Worm (Caenorhabditis elegans) whole organism, midembryonic: Measurements from ENCODE around the gene idpc-7.

Source experiments
- T22C8.4 ChIP-seq: fragments of 200-800 bp; sonication (Bioruptor generic); IDR thresholded peaks from 2 replicates; pipeline ENCODE4 v1.3.6; 2022; ENCODE audit warnings: missing genetic modification characterization, missing compliant biosample characterization
- cog-1 ChIP-seq: sonication (generic microtip); optimal IDR thresholded peaks from 2 replicates; lab custom pipeline; 2016; ENCODE audit warnings: missing genetic modification characterization, missing compliant biosample characterization
- flt-1 ChIP-seq: fragments of 200-800 bp; sonication (Bioruptor generic); IDR thresholded peaks from 2 replicates; pipeline ENCODE4 v1.3.6; 2022; ENCODE audit warnings: missing genetic modification characterization, missing compliant biosample characterization
- klf-2 ChIP-seq: fragments of 200-800 bp; sonication (Bioruptor generic); conservative IDR thresholded peaks from 2 replicates; pipeline ENCODE4 v1.3.6; 2022; ENCODE audit warnings: missing genetic modification reagents, missing genetic modification characterization, missing compliant biosample characterization
- med-1 ChIP-seq: sonication (generic microtip); optimal IDR thresholded peaks from 2 replicates; lab custom pipeline; 2017; ENCODE audit warnings: missing genetic modification characterization, mild to moderate bottlenecking, missing compliant biosample characterization, antibody characterized with exemption, missing genetic modification reagents; ENCODE audit not compliant: insufficient read depth
- ref-1 ChIP-seq: fragments of 200-800 bp; sonication (Bioruptor generic); conservative IDR thresholded peaks from 2 replicates; pipeline ENCODE4 v1.3.6; 2022; ENCODE audit warnings: missing genetic modification reagents, missing genetic modification characterization, missing compliant biosample characterization
- tab-1 ChIP-seq: fragments of 200-800 bp; sonication (Bioruptor generic); IDR thresholded peaks from 2 replicates; pipeline ENCODE4 v1.3.6; 2022; ENCODE audit warnings: missing genetic modification characterization, missing compliant biosample characterization
- ztf-23 ChIP-seq: fragments of 200-800 bp; sonication (Bioruptor generic); IDR thresholded peaks from 2 replicates; pipeline ENCODE4 v1.3.6; 2022; ENCODE audit warnings: missing genetic modification reagents, missing genetic modification characterization, missing compliant biosample characterization
- ztf-29 ChIP-seq: fragments of 200-800 bp; sonication (Bioruptor generic); IDR thresholded peaks from 2 replicates; pipeline ENCODE4 v1.3.6; 2022; ENCODE audit warnings: missing genetic modification reagents, missing genetic modification characterization, missing compliant biosample characterization

The idpc-7 gene

DNA sequence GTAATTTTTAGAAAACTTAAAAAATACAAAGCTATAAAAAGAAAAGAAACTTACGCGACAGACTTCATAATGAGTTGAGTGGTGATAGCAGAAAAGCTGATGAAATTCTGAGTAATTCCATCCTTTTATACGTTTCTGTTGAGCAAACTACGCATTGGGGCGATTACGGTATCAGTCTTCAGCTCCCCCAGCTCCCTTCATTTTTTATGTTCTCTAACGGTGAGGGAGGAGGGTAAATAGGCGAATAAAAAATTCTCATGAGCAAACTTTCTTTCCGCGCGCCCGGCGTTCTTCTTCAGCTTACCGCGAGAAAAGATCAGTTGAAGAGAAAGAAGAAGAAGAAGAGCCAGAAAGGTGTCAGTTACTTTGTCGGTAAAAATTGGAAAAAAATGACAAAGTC, at the start of gene idpc-7:
idpc-7 (minus strand) TSS at position 101 of the 400 bp plus-strand sequence.
- no peak for TF ChIP-seq tab-1 (GFP tag; lab: Robert Waterston, UW)
- TF ChIP-seq ztf-23 (GFP tag; lab: Robert Waterston, UW): no peak
- TF ChIP-seq ztf-29 (GFP tag; lab: Robert Waterston, UW): no peak
- TF ChIP-seq cog-1: no peak
- TF ChIP-seq T22C8.4 (GFP tag; lab: Robert Waterston, UW): no peak
- no peak for TF ChIP-seq flt-1 (GFP tag; lab: Robert Waterston, UW)
- TF ChIP-seq med-1 (GFP tag; lab: Kevin White, UChicago): no peak
- TF ChIP-seq ref-1 (GFP tag; lab: Robert Waterston, UW): no peak

DNA sequence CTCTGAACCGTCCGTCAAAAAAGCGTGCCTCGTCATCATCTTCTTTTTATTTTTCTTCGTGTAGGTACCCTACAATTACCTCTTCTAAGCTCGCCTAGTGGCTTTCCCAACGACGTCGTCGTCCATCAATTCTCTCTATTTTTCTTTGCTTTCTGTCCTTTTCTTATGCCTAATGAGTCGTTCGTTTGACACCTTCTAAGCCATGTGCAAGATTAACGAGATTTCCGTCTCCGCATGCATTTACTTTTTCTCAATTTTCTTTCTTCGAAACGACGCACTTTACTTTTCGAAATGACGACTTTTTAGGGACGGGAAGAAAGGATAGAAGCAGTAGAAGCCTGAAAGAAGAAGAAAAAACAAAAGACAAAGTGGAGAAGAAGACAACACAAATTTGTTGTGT, 47.6 kb upstream of the idpc-7 start, which contains the start of gene ZK287.1:
ZK287.1 (plus strand) TSS at position 301 of the 400 bp plus-strand sequence.
- no peak for TF ChIP-seq ref-1 (GFP tag; lab: Robert Waterston, UW)
- no peak for TF ChIP-seq tab-1 (GFP tag; lab: Robert Waterston, UW)
- TF ChIP-seq flt-1 (GFP tag; lab: Robert Waterston, UW): no peak
- TF ChIP-seq cog-1: no peak
- no peak for TF ChIP-seq med-1 (GFP tag; lab: Kevin White, UChicago)
- TF ChIP-seq T22C8.4 (GFP tag; lab: Robert Waterston, UW): no peak

DNA sequence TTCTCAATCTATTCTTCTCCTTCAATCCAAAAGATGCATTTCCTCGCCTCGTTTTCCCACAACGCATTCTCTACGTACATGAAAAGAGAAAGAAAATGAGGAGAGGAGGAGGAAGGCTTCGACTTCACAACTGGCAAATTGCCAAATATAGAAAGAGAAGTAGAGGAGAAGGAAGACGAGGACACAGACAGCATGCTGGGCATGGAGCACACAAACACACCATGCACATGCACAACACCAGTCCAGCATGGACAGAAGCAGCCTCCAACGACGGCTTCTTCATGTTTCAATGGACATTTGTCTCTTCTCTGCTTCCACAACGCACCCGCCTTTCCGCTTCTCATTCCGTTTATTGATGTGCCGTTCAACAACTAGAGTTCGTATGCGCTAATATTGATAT, 45.8 kb upstream of the idpc-7 start:
- TF ChIP-seq ztf-23 (GFP tag; lab: Robert Waterston, UW) (no peak), ztf-29 (GFP tag; lab: Robert Waterston, UW) (no peak), cog-1 (no peak), tab-1 (GFP tag; lab: Robert Waterston, UW) (no peak), klf-2 (no peak), flt-1 (GFP tag; lab: Robert Waterston, UW) (no peak), T22C8.4 (GFP tag; lab: Robert Waterston, UW) (no peak), med-1 (GFP tag; lab: Kevin White, UChicago) (no peak), ref-1 (GFP tag; lab: Robert Waterston, UW) (no peak)

DNA sequence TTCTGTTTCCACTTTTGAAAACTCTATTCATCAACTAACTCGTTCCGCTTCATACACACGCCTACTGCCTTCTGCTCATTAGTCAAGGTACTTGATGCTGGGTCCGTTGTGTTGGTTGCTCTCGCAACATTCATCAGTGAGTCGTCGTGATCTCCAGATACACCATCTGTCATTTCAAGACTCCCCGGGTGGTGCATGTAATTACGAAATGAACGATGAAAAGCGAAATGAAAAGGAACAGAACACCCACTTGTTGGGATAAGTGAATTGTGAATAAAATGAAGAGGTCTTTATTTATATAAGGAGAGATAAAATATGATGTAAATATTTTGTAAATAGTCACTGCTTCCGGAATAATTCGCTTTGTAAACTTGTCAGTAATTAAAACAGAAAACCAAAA, 45.1 kb upstream of the idpc-7 start:
- TF ChIP-seq cog-1: no peak
- no peak for TF ChIP-seq ref-1 (GFP tag; lab: Robert Waterston, UW)
- no peak for TF ChIP-seq ztf-29 (GFP tag; lab: Robert Waterston, UW)
- TF ChIP-seq ztf-23 (GFP tag; lab: Robert Waterston, UW): no peak
- no peak for TF ChIP-seq flt-1 (GFP tag; lab: Robert Waterston, UW)
- TF ChIP-seq klf-2: no peak
- TF ChIP-seq tab-1 (GFP tag; lab: Robert Waterston, UW): no peak
- no peak for TF ChIP-seq med-1 (GFP tag; lab: Kevin White, UChicago)
- TF ChIP-seq T22C8.4 (GFP tag; lab: Robert Waterston, UW): no peak

DNA sequence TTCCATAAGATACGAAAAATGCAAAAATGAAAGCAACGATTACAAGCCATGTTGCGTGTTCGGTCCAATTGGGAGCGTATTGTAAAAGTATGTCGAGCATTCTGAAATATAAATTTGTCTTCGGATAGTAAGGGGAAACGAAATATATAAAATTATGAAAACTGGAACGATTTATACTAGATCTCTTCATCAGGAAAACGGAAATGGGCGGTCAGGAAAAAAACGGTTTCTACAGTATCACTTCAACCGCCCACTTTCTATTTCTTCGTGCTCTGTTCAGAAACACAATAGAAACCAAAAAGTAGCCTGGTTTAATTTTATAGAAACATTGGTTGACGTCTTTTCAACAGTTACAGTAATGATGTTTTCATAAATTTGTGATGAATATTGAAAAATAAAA, 42.7 kb upstream of the idpc-7 start, which contains the start of gene pitr-4:
pitr-4 (minus strand) TSS at position 101 of the 400 bp plus-strand sequence.
- TF ChIP-seq tab-1 (GFP tag; lab: Robert Waterston, UW): no peak
- TF ChIP-seq med-1 (GFP tag; lab: Kevin White, UChicago): no peak
- no peak for TF ChIP-seq T22C8.4 (GFP tag; lab: Robert Waterston, UW)
- TF ChIP-seq ref-1 (GFP tag; lab: Robert Waterston, UW): no peak
- no peak for TF ChIP-seq ztf-29 (GFP tag; lab: Robert Waterston, UW)

DNA sequence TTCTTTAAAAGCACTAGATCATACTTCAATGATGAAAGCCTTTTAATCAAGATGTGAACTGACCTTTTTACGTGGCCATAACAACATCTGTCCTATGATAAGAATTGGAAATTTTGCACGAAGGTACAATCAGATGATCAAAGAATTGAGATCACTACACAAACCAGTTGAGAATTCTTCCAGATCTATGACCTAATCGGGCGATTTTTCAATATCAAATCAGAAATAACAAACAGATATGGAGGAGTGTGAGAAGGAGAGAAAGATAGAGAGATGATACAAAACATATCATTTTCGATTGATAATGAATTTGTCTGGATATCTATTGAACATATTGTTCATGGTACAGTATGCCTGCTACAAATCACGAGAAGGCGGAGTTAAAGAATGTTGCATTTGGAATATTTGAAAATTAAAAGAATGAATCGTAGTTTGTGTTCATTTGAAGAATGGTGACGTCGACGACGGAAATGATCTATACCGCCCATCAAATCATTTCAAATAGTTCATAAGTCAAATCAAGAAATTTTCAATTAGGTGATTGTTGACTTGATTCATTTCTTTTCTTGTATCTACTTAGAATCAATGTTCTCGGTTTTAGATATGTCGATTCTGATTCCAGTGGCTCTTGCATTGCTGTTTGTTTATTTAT, 35.5 kb upstream of the idpc-7 start, which contains the start of gene cyp-29A4:
cyp-29A4 (plus strand) TSS at position 602 of the 652 bp plus-strand sequence.
- TF ChIP-seq tab-1 (GFP tag; lab: Robert Waterston, UW): no peak

DNA sequence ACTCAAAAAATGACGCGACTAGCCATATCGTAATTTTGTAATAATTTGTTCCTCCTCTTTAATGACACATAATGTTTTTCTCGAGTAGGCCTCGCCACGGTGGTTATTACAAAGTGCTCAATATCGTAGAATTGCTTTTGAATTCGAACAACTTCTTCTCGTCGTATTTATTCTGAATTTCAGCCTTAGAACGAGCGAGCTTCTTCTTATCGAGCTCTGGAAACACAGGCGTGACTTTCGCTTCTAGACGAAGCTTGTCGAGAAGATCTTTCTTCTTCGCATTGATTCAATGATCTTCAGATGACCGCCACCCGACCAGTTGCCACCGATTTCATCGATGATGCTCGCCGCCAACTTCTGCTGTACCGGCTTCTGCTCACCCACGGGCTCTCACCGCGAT, 32.5 kb upstream of the idpc-7 start, which contains the start of gene T06E4.21:
T06E4.21 (plus strand) TSS at position 301 of the 400 bp plus-strand sequence.
- no peak for TF ChIP-seq ztf-23 (GFP tag; lab: Robert Waterston, UW)
- TF ChIP-seq tab-1 (GFP tag; lab: Robert Waterston, UW): no peak
- no peak for TF ChIP-seq med-1 (GFP tag; lab: Kevin White, UChicago)
- no peak for TF ChIP-seq ztf-29 (GFP tag; lab: Robert Waterston, UW)
- no peak for TF ChIP-seq cog-1
- TF ChIP-seq klf-2: no peak
- TF ChIP-seq flt-1 (GFP tag; lab: Robert Waterston, UW): no peak
- no peak for TF ChIP-seq ref-1 (GFP tag; lab: Robert Waterston, UW)

DNA sequence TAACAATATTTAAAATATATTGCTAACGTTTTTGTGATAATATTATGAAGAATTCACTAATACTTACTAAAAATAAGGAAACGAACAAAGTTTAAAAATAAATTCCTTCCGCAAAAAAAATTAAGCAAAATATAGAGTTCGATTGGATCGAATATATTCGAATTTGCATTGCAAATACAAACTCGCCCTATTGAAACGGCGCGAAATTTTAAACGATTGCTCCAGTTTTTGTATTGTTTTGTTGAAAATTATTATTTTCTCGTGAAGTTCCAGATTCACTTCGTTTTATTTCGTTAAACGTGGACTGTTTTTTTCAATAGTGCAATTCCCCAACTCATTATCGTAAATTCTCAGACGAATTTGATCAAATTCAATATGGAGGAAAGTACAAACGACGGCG, 26.7 kb upstream of the idpc-7 start, which contains the start of the genes atl-1 and hcp-2:
atl-1 (minus strand) TSS at position 89 of the 400 bp plus-strand sequence.
hcp-2 (plus strand) TSS at position 353 of the 400 bp plus-strand sequence.
- TF ChIP-seq med-1 (GFP tag; lab: Kevin White, UChicago) (no peak), cog-1 (no peak), flt-1 (GFP tag; lab: Robert Waterston, UW) (no peak), klf-2 (no peak), ztf-23 (GFP tag; lab: Robert Waterston, UW) (no peak), tab-1 (GFP tag; lab: Robert Waterston, UW) (no peak), T22C8.4 (GFP tag; lab: Robert Waterston, UW) (no peak), ref-1 (GFP tag; lab: Robert Waterston, UW) (no peak), ztf-29 (GFP tag; lab: Robert Waterston, UW) (no peak)

DNA sequence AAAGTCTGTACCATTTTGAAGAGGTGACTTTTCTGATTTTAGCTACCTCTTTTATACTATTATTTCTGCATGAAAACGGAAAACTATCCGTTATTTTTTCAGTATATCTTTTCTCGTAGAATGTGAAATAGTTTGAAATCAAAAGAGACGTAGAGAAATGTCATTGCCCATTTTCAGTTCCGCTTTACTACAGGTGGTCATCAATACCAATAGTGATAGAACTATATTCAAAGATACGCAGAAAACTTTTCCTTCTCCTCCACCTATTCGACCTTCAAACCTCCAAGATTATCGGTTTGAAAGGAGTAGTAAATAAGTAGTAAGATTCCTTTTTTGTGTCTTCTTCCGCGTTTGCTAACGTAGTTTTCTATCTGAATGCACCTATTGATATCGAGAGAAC, 14.5 kb upstream of the idpc-7 start, which contains the start of gene col-147:
col-147 (minus strand) TSS at position 26 of the 400 bp plus-strand sequence.
- TF ChIP-seq cog-1: no peak
- no peak for TF ChIP-seq ztf-29 (GFP tag; lab: Robert Waterston, UW)
- TF ChIP-seq med-1 (GFP tag; lab: Kevin White, UChicago): no peak
- TF ChIP-seq flt-1 (GFP tag; lab: Robert Waterston, UW): no peak
- no peak for TF ChIP-seq T22C8.4 (GFP tag; lab: Robert Waterston, UW)
- TF ChIP-seq ref-1 (GFP tag; lab: Robert Waterston, UW): no peak
- no peak for TF ChIP-seq klf-2
- no peak for TF ChIP-seq tab-1 (GFP tag; lab: Robert Waterston, UW)
- no peak for TF ChIP-seq ztf-23 (GFP tag; lab: Robert Waterston, UW)
